Fruit fly (Drosophila melanogaster) whole organism, embryonic: ENCODE measurements around the gene Dbp21E2.

Experiments
- Antp ChIP-seq: fragments of 200-800 bp; sonication (Bioruptor generic); optimal IDR thresholded peaks from 3 replicates; lab custom pipeline; 2016; ENCODE audit warnings: missing biosample characterization, missing genetic modification characterization
- Atf-2 ChIP-seq: fragments of 200-800 bp; sonication (Bioruptor generic); optimal IDR thresholded peaks from 2 replicates; lab custom pipeline; 2016; ENCODE audit warnings: missing biosample characterization, missing genetic modification characterization
- BEAF-32 ChIP-seq: fragments of 200-800 bp; sonication (Bioruptor generic); optimal IDR thresholded peaks from 3 replicates; lab custom pipeline; 2017; ENCODE audit warnings: missing biosample characterization, missing genetic modification characterization, mild to moderate bottlenecking, moderate library complexity, missing genetic modification reagents
- CG11247 ChIP-seq: fragments of 200-800 bp; sonication (Bioruptor generic); IDR thresholded peaks from 2 replicates; pipeline ENCODE4 v1.3.6; 2022; ENCODE audit warnings: missing biosample characterization, missing genetic modification characterization
- CG11560 ChIP-seq: fragments of 200-800 bp; sonication (Bioruptor generic); IDR thresholded peaks from 3 replicates; pipeline ENCODE4 v1.3.6; 2022; ENCODE audit warnings: missing biosample characterization, missing genetic modification characterization
- CG1233 ChIP-seq: fragments of 200-800 bp; sonication (Bioruptor generic); optimal IDR thresholded peaks from 4 replicates; lab custom pipeline; 2018; ENCODE audit warnings: missing biosample characterization, mild to moderate bottlenecking, missing genetic modification characterization
- CG12744 ChIP-seq: fragments of 200-800 bp; sonication (Bioruptor generic); optimal IDR thresholded peaks from 2 replicates; lab custom pipeline; 2016; ENCODE audit warnings: missing biosample characterization, missing genetic modification characterization
- CG12942 ChIP-seq: fragments of 200-800 bp; sonication (Bioruptor generic); optimal IDR thresholded peaks from 3 replicates; lab custom pipeline; 2016; ENCODE audit warnings: missing biosample characterization, missing genetic modification characterization
- CG13123 ChIP-seq: fragments of 200-800 bp; sonication (Bioruptor generic); optimal IDR thresholded peaks from 2 replicates; lab custom pipeline; 2016; ENCODE audit warnings: missing biosample characterization, missing genetic modification characterization
- CG15696 ChIP-seq: fragments of 200-800 bp; sonication (Bioruptor generic); optimal IDR thresholded peaks from 2 replicates; lab custom pipeline; 2019; ENCODE audit warnings: missing biosample characterization, mild to moderate bottlenecking, missing genetic modification characterization, moderate library complexity
- CG16815 ChIP-seq: fragments of 200-800 bp; sonication (Bioruptor generic); optimal IDR thresholded peaks from 3 replicates; lab custom pipeline; 2017; ENCODE audit warnings: missing biosample characterization, mild to moderate bottlenecking, missing genetic modification characterization
- CG17361 ChIP-seq: fragments of 200-800 bp; sonication (Bioruptor generic); IDR thresholded peaks from 3 replicates; pipeline ENCODE4 v1.3.6; 2022; ENCODE audit warnings: missing biosample characterization, missing genetic modification characterization
- CG17568 ChIP-seq: fragments of 200-800 bp; sonication (Bioruptor generic); optimal IDR thresholded peaks from 2 replicates; lab custom pipeline; 2018; ENCODE audit warnings: missing biosample characterization, mild to moderate bottlenecking, missing genetic modification characterization, moderate library complexity
- CG18011 ChIP-seq: fragments of 200-800 bp; sonication (Bioruptor generic); optimal IDR thresholded peaks from 2 replicates; lab custom pipeline; 2017; ENCODE audit warnings: missing biosample characterization, missing genetic modification characterization, mild to moderate bottlenecking, moderate library complexity, missing genotype
- CG2199 ChIP-seq: fragments of 200-800 bp; sonication (Bioruptor generic); IDR thresholded peaks from 3 replicates; pipeline ENCODE4 v1.3.6; 2022; ENCODE audit warnings: missing biosample characterization, missing genetic modification characterization
- CG6854 ChIP-seq: fragments of 200-800 bp; sonication (Bioruptor generic); optimal IDR thresholded peaks from 3 replicates; lab custom pipeline; 2017; ENCODE audit warnings: missing biosample characterization, mild to moderate bottlenecking, missing genetic modification characterization
- CG9797 ChIP-seq: fragments of 200-800 bp; sonication (Bioruptor generic); optimal IDR thresholded peaks from 3 replicates; lab custom pipeline; 2018; ENCODE audit warnings: missing biosample characterization, mild to moderate bottlenecking, missing genetic modification characterization
- Deaf1 ChIP-seq: fragments of 200-800 bp; optimal IDR thresholded peaks from 3 replicates; lab custom pipeline; 2019; ENCODE audit warnings: missing biosample characterization, mild to moderate bottlenecking, missing genetic modification characterization, moderate library complexity
- Dfd ChIP-seq, 2 experiments: fragments of >200 bp; optimal IDR thresholded peaks; 2 replicates each; lab custom pipeline; 2017; ENCODE audit warnings: missing biosample characterization in 2 of 2, missing genetic modification characterization in 2 of 2
- Doc3 ChIP-seq: fragments of 200-800 bp; sonication (Bioruptor generic); IDR thresholded peaks from 3 replicates; pipeline ENCODE4 v1.3.6; 2022; ENCODE audit warnings: missing biosample characterization, missing genetic modification characterization; ENCODE audit not compliant: partially characterized antibody
- Dp ChIP-seq: fragments of 200-800 bp; sonication (Bioruptor generic); optimal IDR thresholded peaks from 2 replicates; lab custom pipeline; 2018; ENCODE audit warnings: missing biosample characterization, mild to moderate bottlenecking, missing genetic modification characterization, moderate library complexity
- Hmr ChIP-seq: fragments of 200-800 bp; sonication (Bioruptor generic); optimal IDR thresholded peaks from 3 replicates; lab custom pipeline; 2017; ENCODE audit warnings: mild to moderate bottlenecking, missing biosample characterization, missing genetic modification reagents, missing genetic modification characterization
- NFAT ChIP-seq: fragments of 200-800 bp; sonication (Bioruptor generic); IDR thresholded peaks from 2 replicates; pipeline ENCODE4 v1.3.6; 2022; ENCODE audit warnings: missing biosample characterization, missing genetic modification characterization
- Nf-YA ChIP-seq: fragments of 200-800 bp; sonication (Bioruptor generic); IDR thresholded peaks from 2 replicates; pipeline ENCODE4 v1.3.6; 2022; ENCODE audit warnings: missing biosample characterization, missing genetic modification characterization
- Nf-YB ChIP-seq: fragments of 200-800 bp; sonication (Bioruptor generic); optimal IDR thresholded peaks from 3 replicates; lab custom pipeline; 2019; ENCODE audit warnings: missing biosample characterization, mild to moderate bottlenecking, missing genetic modification characterization, moderate library complexity
- YL-1 ChIP-seq: fragments of 200-800 bp; sonication (Bioruptor generic); optimal IDR thresholded peaks from 3 replicates; lab custom pipeline; 2017; ENCODE audit warnings: missing biosample characterization, mild to moderate bottlenecking, missing genetic modification characterization
- ac ChIP-seq: fragments of 200-800 bp; sonication (Bioruptor generic); optimal IDR thresholded peaks from 3 replicates; lab custom pipeline; 2017; ENCODE audit warnings: missing biosample characterization, mild to moderate bottlenecking, missing genetic modification characterization
- aop ChIP-seq: fragments of 200-800 bp; sonication (Bioruptor generic); IDR thresholded peaks from 2 replicates; pipeline ENCODE4 v1.3.6; 2022; ENCODE audit warnings: missing biosample characterization, missing genetic modification characterization
- ato ChIP-seq: fragments of 200-800 bp; sonication (Bioruptor generic); IDR thresholded peaks from 2 replicates; pipeline ENCODE4 v1.3.6; 2022; ENCODE audit warnings: missing biosample characterization, missing genetic modification characterization; ENCODE audit not compliant: partially characterized antibody
- bsh ChIP-seq, 2 experiments: fragments of 200-800 bp; sonication (Bioruptor generic); optimal IDR thresholded peaks; 2 replicates each; lab custom pipeline; 2017 to 2018; ENCODE audit warnings: mild to moderate bottlenecking in 2 of 2, missing biosample characterization in 2 of 2, missing genetic modification characterization in 2 of 2, moderate library complexity in 1 of 2
- cad ChIP-seq: fragments of >200 bp; optimal IDR thresholded peaks from 2 replicates; lab custom pipeline; 2017; ENCODE audit warnings: missing biosample characterization, missing genetic modification characterization
- cas ChIP-seq: fragments of 200-800 bp; sonication (Bioruptor generic); IDR thresholded peaks from 2 replicates; pipeline ENCODE4 v1.3.6; 2022; ENCODE audit warnings: missing biosample characterization, missing genetic modification characterization
- cato ChIP-seq: fragments of 200-800 bp; sonication (Bioruptor generic); optimal IDR thresholded peaks from 2 replicates; lab custom pipeline; 2016; ENCODE audit warnings: missing biosample characterization, missing genetic modification characterization, borderline replicate concordance
- chif ChIP-seq, 2 experiments: fragments of 200-800 bp; sonication (Bioruptor generic); optimal IDR thresholded peaks; 3 replicates each; lab custom pipeline; 2016; ENCODE audit warnings: missing biosample characterization in 2 of 2, missing genetic modification characterization in 2 of 2
- fd102C ChIP-seq: fragments of 200-800 bp; sonication (Bioruptor generic); optimal IDR thresholded peaks from 2 replicates; lab custom pipeline; 2018; ENCODE audit warnings: missing biosample characterization, mild to moderate bottlenecking, missing genetic modification characterization, moderate library complexity
- fd64A ChIP-seq: fragments of 200-800 bp; sonication (Bioruptor generic); optimal IDR thresholded peaks from 3 replicates; lab custom pipeline; 2018; ENCODE audit warnings: missing biosample characterization, mild to moderate bottlenecking, missing genetic modification characterization
- gcm2 ChIP-seq: fragments of 200-800 bp; sonication (Bioruptor generic); optimal IDR thresholded peaks from 2 replicates; lab custom pipeline; 2016; ENCODE audit warnings: missing biosample characterization, missing genetic modification characterization
- grau ChIP-seq: fragments of 200-800 bp; optimal IDR thresholded peaks from 3 replicates; lab custom pipeline; 2019; ENCODE audit warnings: missing biosample characterization, mild to moderate bottlenecking, missing genetic modification characterization, moderate library complexity
- gt ChIP-seq: fragments of 200-800 bp; sonication (Bioruptor generic); IDR thresholded peaks from 2 replicates; pipeline ENCODE4 v1.3.6; 2022; ENCODE audit warnings: missing biosample characterization, missing genetic modification characterization
- maf-S ChIP-seq: fragments of 200-800 bp; sonication (Bioruptor generic); optimal IDR thresholded peaks from 2 replicates; lab custom pipeline; 2016; ENCODE audit warnings: missing biosample characterization, missing genetic modification characterization
- pfk ChIP-seq: fragments of 200-800 bp; sonication (Bioruptor generic); optimal IDR thresholded peaks from 2 replicates; lab custom pipeline; 2018; ENCODE audit warnings: missing biosample characterization, mild to moderate bottlenecking, missing genetic modification characterization, moderate library complexity
- pho ChIP-seq: fragments of 200-800 bp; sonication (Bioruptor generic); optimal IDR thresholded peaks from 2 replicates; lab custom pipeline; 2016; ENCODE audit warnings: missing biosample characterization, missing genetic modification characterization
- pita ChIP-seq: fragments of 200-800 bp; sonication (Bioruptor generic); optimal IDR thresholded peaks from 2 replicates; lab custom pipeline; 2017; ENCODE audit warnings: missing biosample characterization, mild to moderate bottlenecking, missing genetic modification characterization
- row ChIP-seq: fragments of 200-800 bp; sonication (Bioruptor generic); IDR thresholded peaks from 3 replicates; pipeline ENCODE4 v1.3.6; 2022; ENCODE audit warnings: missing biosample characterization, missing genetic modification characterization
- run ChIP-seq: fragments of 200-800 bp; sonication (Bioruptor generic); optimal IDR thresholded peaks from 3 replicates; lab custom pipeline; 2018; ENCODE audit warnings: missing biosample characterization, mild to moderate bottlenecking, missing genetic modification characterization
- sd ChIP-seq: fragments of 200-800 bp; sonication (Bioruptor generic); optimal IDR thresholded peaks from 3 replicates; lab custom pipeline; 2018; ENCODE audit warnings: missing biosample characterization, mild to moderate bottlenecking, missing genetic modification characterization, moderate library complexity
- so ChIP-seq: fragments of 200-800 bp; sonication (Bioruptor generic); IDR thresholded peaks from 3 replicates; pipeline ENCODE4 v1.3.6; 2022; ENCODE audit warnings: missing biosample characterization, missing genetic modification characterization
- sob ChIP-seq: fragments of 200-800 bp; sonication (Bioruptor generic); IDR thresholded peaks from 2 replicates; pipeline ENCODE4 v1.3.6; 2022; ENCODE audit warnings: missing biosample characterization, missing genetic modification characterization
- sqz ChIP-seq: fragments of 200-800 bp; sonication (Bioruptor generic); optimal IDR thresholded peaks from 3 replicates; lab custom pipeline; 2018; ENCODE audit warnings: missing biosample characterization, mild to moderate bottlenecking, missing genetic modification characterization
- stc ChIP-seq: fragments of 200-800 bp; sonication (Bioruptor generic); IDR thresholded peaks from 2 replicates; pipeline ENCODE4 v1.3.6; 2022; ENCODE audit warnings: missing biosample characterization, missing genetic modification characterization
- zen2 ChIP-seq: fragments of 200-800 bp; sonication (Bioruptor generic); IDR thresholded peaks from 3 replicates; pipeline ENCODE4 v1.3.6; 2022; ENCODE audit warnings: missing biosample characterization, missing genetic modification characterization; ENCODE audit not compliant: partially characterized antibody

Dbp21E2 gene

DNA sequence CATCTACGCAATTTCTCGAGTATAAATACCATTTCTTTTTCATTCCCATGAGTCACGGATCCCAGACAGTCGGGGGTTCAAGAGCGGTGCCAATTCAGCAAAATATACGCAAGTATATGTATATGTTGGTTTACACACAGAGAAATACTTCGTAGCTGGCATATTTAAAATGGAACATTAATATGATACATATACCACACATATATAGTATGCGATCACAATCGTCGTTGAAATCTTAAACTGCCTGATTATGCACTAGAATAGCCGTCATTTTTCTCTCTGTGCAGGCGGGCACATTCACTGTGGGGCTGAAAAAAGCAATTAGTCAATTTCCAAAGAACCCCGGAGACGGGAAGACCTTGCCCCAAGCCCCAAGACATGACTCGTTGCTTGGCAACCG lies 30.3 kb downstream of the Dbp21E2 start (continued):
- TF ChIP-seq CG1233 (GFP tag; lab: Kevin White, UChicago) (peak; percentile 57), chif (GFP tag; optimal IDR thresholded peaks at IDR 0.05; lab: Kevin White, UChicago) (peak; percentile 57 to 83), so (peak; percentile 78), CG2199 (GFP tag; lab: Robert Waterston, UW) (no peak), ac (no peak), aop (GFP tag; lab: Robert Waterston, UW) (no peak), gt (GFP tag; lab: Robert Waterston, UW) (peak; percentile 77), Dfd (GFP tag; optimal IDR thresholded peaks at IDR 0.05; lab: Kevin White, UChicago) (no peak), Nf-YA (no peak), grau (peak; percentile 74), CG17568 (GFP tag; lab: Kevin White, UChicago) (peak; percentile 18), sd (peak; percentile 40), CG12744 (GFP tag; lab: Kevin White, UChicago) (no peak), cad (no peak), CG6854 (GFP tag; lab: Kevin White, UChicago) (peak; percentile 52), gcm2 (GFP tag; lab: Kevin White, UChicago) (peak; percentile 40), pfk (GFP tag; lab: Kevin White, UChicago) (no peak), CG17361 (GFP tag; lab: Robert Waterston, UW) (peak; percentile 59; the same call in 2 of the 3 replicates), CG11247 (GFP tag; lab: Robert Waterston, UW) (peak; percentile 82), sqz (no peak), fd102C (GFP tag; lab: Kevin White, UChicago) (no peak), CG16815 (GFP tag; lab: Kevin White, UChicago) (peak; percentile 60), pita (GFP tag; lab: Kevin White, UChicago) (no peak), run (no peak), ato (GFP tag; lab: Robert Waterston, UW) (no peak), sob (GFP tag; lab: Robert Waterston, UW) (peak; percentile 88), stc (GFP tag; lab: Robert Waterston, UW) (peak; percentile 61), pho (GFP tag; lab: Kevin White, UChicago) (peak; percentile 75), YL-1 (GFP tag; lab: Kevin White, UChicago) (no peak), CG11560 (tag; lab: Robert Waterston, UW) (peak; percentile 59; the same call in 1 of the 3 replicates), fd64A (peak; percentile 14), cas (GFP tag; lab: Robert Waterston, UW) (peak; percentile 81), Dp (GFP tag; lab: Kevin White, UChicago) (no peak), NFAT (GFP tag; lab: Robert Waterston, UW) (peak; percentile 87), CG18011 (GFP tag; lab: Kevin White, UChicago) (peak; percentile 47), maf-S (peak; percentile 48), Doc3 (GFP tag; lab: Robert Waterston, UW) (no peak), Hmr (GFP tag; lab: Kevin White, UChicago) (peak; percentile 84), CG9797 (no peak), bsh (GFP tag; optimal IDR thresholded peaks at IDR 0.05; lab: Kevin White, UChicago) (peak; percentile 70 to 86), Antp (GFP tag; lab: Kevin White, UChicago) (no peak), CG12942 (GFP tag; lab: Kevin White, UChicago) (peak; percentile 56), zen2 (GFP tag; lab: Robert Waterston, UW) (no peak), CG15696 (tag; lab: Kevin White, UChicago) (no peak), cato (no peak), BEAF-32 (GFP tag; lab: Kevin White, UChicago) (no peak), CG13123 (no peak), row (peak; percentile 85), Nf-YB (peak; percentile 34), Deaf1 (tag; lab: Kevin White, UChicago) (peak; percentile 39), Atf-2 (GFP tag; lab: Kevin White, UChicago) (peak; percentile 66)
